Worm (Caenorhabditis elegans) whole organism, early embryonic: ENCODE data around the gene K09H11.6.

Experiments
- F13C5.2 ChIP-seq: sonication (generic microtip); optimal IDR thresholded peaks from 2 replicates; lab custom pipeline; 2017; ENCODE audit warnings: mild to moderate bottlenecking, missing genetic modification characterization, inconsistent platforms, missing compliant biosample characterization
- aly-1 ChIP-seq: sonication (generic microtip); optimal IDR thresholded peaks from 2 replicates; lab custom pipeline; 2016; ENCODE audit warnings: missing genetic modification characterization, missing compliant biosample characterization
- ama-1 ChIP-seq: fragments of 150-350 bp; optimal IDR thresholded peaks from 2 replicates; lab custom pipeline; 2014
- ceh-13 ChIP-seq: fragments of 200-800 bp; sonication (Bioruptor generic); optimal IDR thresholded peaks from 2 replicates; lab custom pipeline; 2018; ENCODE audit warnings: mild to moderate bottlenecking, missing genetic modification characterization, missing compliant biosample characterization
- ets-7 ChIP-seq: sonication (generic microtip); optimal IDR thresholded peaks from 2 replicates; lab custom pipeline; 2016; ENCODE audit warnings: missing genotype, missing genetic modification characterization, missing compliant biosample characterization
- flt-1 ChIP-seq: fragments of 200-800 bp; sonication (Bioruptor generic); IDR thresholded peaks from 2 replicates; pipeline ENCODE4 v1.3.6; 2022; ENCODE audit warnings: missing genetic modification characterization, missing compliant biosample characterization
- hmg-4 ChIP-seq: fragments of 200-800 bp; sonication (Bioruptor generic); optimal IDR thresholded peaks from 2 replicates; lab custom pipeline; 2018; ENCODE audit warnings: mild to moderate bottlenecking, missing genetic modification characterization, missing compliant biosample characterization
- pes-1 ChIP-seq: fragments of 200-800 bp; sonication (Bioruptor generic); IDR thresholded peaks from 2 replicates; pipeline ENCODE4 v1.3.6; 2022; ENCODE audit warnings: missing genetic modification reagents, missing genetic modification characterization, missing compliant biosample characterization
- tbx-11 ChIP-seq: fragments of 200-800 bp; sonication (Bioruptor generic); IDR thresholded peaks from 2 replicates; pipeline ENCODE4 v1.3.6; 2022; ENCODE audit warnings: missing genetic modification characterization, missing compliant biosample characterization
- tbx-37 ChIP-seq: fragments of 200-800 bp; sonication (Bioruptor generic); conservative IDR thresholded peaks from 2 replicates; pipeline ENCODE4 v1.3.6; 2022; ENCODE audit warnings: missing genetic modification reagents, missing genetic modification characterization, missing compliant biosample characterization
- tra-4 ChIP-seq: sonication (generic microtip); optimal IDR thresholded peaks from 2 replicates; lab custom pipeline; 2017; ENCODE audit warnings: missing genetic modification characterization, missing compliant biosample characterization

DNA sequence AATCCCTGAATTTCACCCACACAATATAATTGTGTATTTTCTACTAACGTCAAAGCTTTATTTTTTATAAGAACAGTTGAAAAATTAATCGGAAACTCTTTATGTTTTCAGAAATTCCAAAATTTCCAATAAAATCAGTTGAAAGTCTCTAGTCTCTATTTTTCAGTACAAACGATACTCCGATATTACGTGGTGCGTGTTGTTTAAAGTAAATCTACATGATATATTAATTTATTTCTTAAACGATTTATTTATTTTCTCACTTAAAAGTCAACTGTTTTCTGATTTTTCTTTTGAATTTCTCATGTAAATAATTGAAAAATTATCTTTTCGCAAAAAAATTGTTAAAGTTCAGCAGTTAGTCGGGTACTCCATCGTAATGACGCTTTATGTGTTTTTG is 23.8 kb downstream of the K09H11.6 start:
- TF ChIP-seq flt-1 (GFP tag; lab: Robert Waterston, UW) (no peak), tra-4 (no peak), ceh-13 (no peak), tbx-11 (no peak), pes-1 (no peak), aly-1 (tag; lab: Kevin White, UChicago) (no peak), ama-1 (lab: Kevin White, UChicago) (no peak), tbx-37 (GFP tag; lab: Robert Waterston, UW) (no peak), ets-7 (tag; lab: Kevin White, UChicago) (no peak), F13C5.2 (tag; lab: Kevin White, UChicago) (no peak), hmg-4 (no peak)
